Fruit fly (Drosophila melanogaster): ENCODE results near the gene CG5112.

The CG5112 gene

dm6 chr3R:25453150-25453680 is 38.0 kb upstream of the CG5112 start (continued):
- TF ChIP-seq chif (GFP tag; optimal IDR thresholded peaks at IDR 0.05), result peak in 1 of 2 experiments; percentile 20
- TF ChIP-seq wek (GFP tag; optimal IDR thresholded peaks at IDR 0.05), result peak; percentile 39
- TF ChIP-seq Atf3 (GFP tag; optimal IDR thresholded peaks at IDR 0.05), result peak; percentile 45
- TF ChIP-seq ro (GFP tag; IDR thresholded peaks at IDR 0.05), result 0 out of 2 replicates have a peak, but pooled peaks have one; percentile 6
- TF ChIP-seq CG30431 (GFP tag; optimal IDR thresholded peaks at IDR 0.05), result peak; percentile 14
- peak; percentile 10 for TF ChIP-seq en (GFP tag; optimal IDR thresholded peaks at IDR 0.05)
- peak; percentile 51 for TF ChIP-seq CG12744 (GFP tag; optimal IDR thresholded peaks at IDR 0.05)
- peak; percentile 77 for TF ChIP-seq mirr (GFP tag; optimal IDR thresholded peaks at IDR 0.05)
- peak; percentile 50 for TF ChIP-seq eyg (GFP tag; optimal IDR thresholded peaks at IDR 0.05)
- TF ChIP-seq CG32532 (GFP tag; IDR thresholded peaks at IDR 0.05), result no peak
- peak; percentile 10 for TF ChIP-seq Hsf (GFP tag; optimal IDR thresholded peaks at IDR 0.05)
- peak; percentile 72 for TF ChIP-seq sqz (GFP tag; optimal IDR thresholded peaks at IDR 0.05)
- TF ChIP-seq Nf-YA (GFP tag; IDR thresholded peaks at IDR 0.05), result 0 out of 2 replicates have a peak, but pooled peaks have one; percentile 32
- no peak for TF ChIP-seq fru (optimal IDR thresholded peaks at IDR 0.05)
- no peak for TF ChIP-seq H2.0 (GFP tag; IDR thresholded peaks at IDR 0.05)
- TF ChIP-seq Ets65A (GFP tag), result peak; percentile 16
- peak; percentile 47 for TF ChIP-seq D19A (tag; optimal IDR thresholded peaks at IDR 0.05)
- peak; percentile 12 for TF ChIP-seq Max (GFP tag; optimal IDR thresholded peaks at IDR 0.05)
- TF ChIP-seq CG12769 (tag; optimal IDR thresholded peaks at IDR 0.05), result no peak
- peak; percentile 67 for TF ChIP-seq Vsx1 (GFP tag; optimal IDR thresholded peaks at IDR 0.05)
- peak; percentile 70 for TF ChIP-seq gsb-n (tag; optimal IDR thresholded peaks at IDR 0.05)
- peak; percentile 73 for TF ChIP-seq CG18262 (tag; optimal IDR thresholded peaks at IDR 0.05)
- no peak for TF ChIP-seq Hr39 (optimal IDR thresholded peaks at IDR 0.05)
- TF ChIP-seq Scr (GFP tag; IDR thresholded peaks at IDR 0.05; ENCODE audit: partially characterized antibody), result no peak
- TF ChIP-seq nerfin-1 (tag; optimal IDR thresholded peaks at IDR 0.05), result no peak
- peak; percentile 77 for TF ChIP-seq CG13296 (GFP tag; optimal IDR thresholded peaks at IDR 0.05)
- peak in 1 of 2 experiments; percentile 52 for TF ChIP-seq tll (GFP tag; optimal IDR thresholded peaks at IDR 0.05)
- TF ChIP-seq slou (GFP tag; optimal IDR thresholded peaks at IDR 0.05), result no peak
- peak; percentile 46 for TF ChIP-seq kni (GFP tag; optimal IDR thresholded peaks at IDR 0.05)
- peak; percentile 70 for TF ChIP-seq grn (GFP tag; optimal IDR thresholded peaks at IDR 0.05)

dm6 chr3R:25457097-25457496 is 34.2 kb upstream of the CG5112 start:
- TF ChIP-seq twi (tag; optimal IDR thresholded peaks at IDR 0.05), result no peak
- peak; percentile 50 for TF ChIP-seq pros (GFP tag; optimal IDR thresholded peaks at IDR 0.05)
- TF ChIP-seq CG18599 (GFP tag; optimal IDR thresholded peaks at IDR 0.05), result no peak
- TF ChIP-seq stc (GFP tag; IDR thresholded peaks at IDR 0.05), result no peak
- TF ChIP-seq D (optimal IDR thresholded peaks at IDR 0.05), result no peak
- no peak for TF ChIP-seq D (GFP tag; optimal IDR thresholded peaks at IDR 0.05)
- TF ChIP-seq gcm (GFP tag; optimal IDR thresholded peaks at IDR 0.05), result no peak
- no peak for TF ChIP-seq CG1024 (GFP tag; IDR thresholded peaks at IDR 0.05)
- peak; percentile 16 for TF ChIP-seq Ets65A (GFP tag)
- TF ChIP-seq CG3838 (GFP tag; optimal IDR thresholded peaks at IDR 0.05), result no peak
- TF ChIP-seq Oli (tag; optimal IDR thresholded peaks at IDR 0.05), result no peak
- TF ChIP-seq CG10267 (tag; optimal IDR thresholded peaks at IDR 0.05), result no peak
- TF ChIP-seq onecut (GFP tag; IDR thresholded peaks at IDR 0.05), result peak; percentile 12; the same call in 1 of the 2 replicates
- TF ChIP-seq sens (GFP tag), result peak; percentile 63
- no peak for TF ChIP-seq ase (GFP tag; IDR thresholded peaks at IDR 0.05)
- no peak for TF ChIP-seq CG2202 (tag; optimal IDR thresholded peaks at IDR 0.05)
- no peak for TF ChIP-seq stwl (tag; optimal IDR thresholded peaks at IDR 0.05)
